Worm (Caenorhabditis elegans) whole organism, L1 larva: ENCODE results near the gene F09E5.12.

Source experiments
- aha-1 ChIP-seq: fragments of 150-350 bp; optimal IDR thresholded peaks from 2 replicates; lab custom pipeline; 2014; ENCODE audit warnings: missing biosample characterization, missing genetic modification characterization
- fkh-10 ChIP-seq: sonication (generic microtip); optimal IDR thresholded peaks from 2 replicates; lab custom pipeline; 2017; ENCODE audit warnings: missing biosample characterization, missing genetic modification reagents, missing genetic modification characterization
- fos-1 ChIP-seq: fragments of 150-350 bp; optimal IDR thresholded peaks from 2 replicates; lab custom pipeline; 2014; ENCODE audit warnings: missing biosample characterization, missing genetic modification characterization
- hpl-2 ChIP-seq: fragments of 150-350 bp; optimal IDR thresholded peaks from 2 replicates; lab custom pipeline; 2014; ENCODE audit warnings: missing biosample characterization, missing genetic modification reagents, missing genetic modification characterization
- lin-13 ChIP-seq: fragments of 150-350 bp; optimal IDR thresholded peaks from 2 replicates; lab custom pipeline; 2014; ENCODE audit warnings: missing biosample characterization, missing genetic modification reagents, missing genetic modification characterization
- nhr-11 ChIP-seq: fragments of 150-350 bp; optimal IDR thresholded peaks from 2 replicates; lab custom pipeline; 2014; ENCODE audit warnings: missing biosample characterization, missing genetic modification characterization
- nhr-12 ChIP-seq: sonication (generic microtip); optimal IDR thresholded peaks from 2 replicates; lab custom pipeline; 2017; ENCODE audit warnings: missing biosample characterization, missing genetic modification characterization
- nhr-90 ChIP-seq: sonication (generic microtip); optimal IDR thresholded peaks from 2 replicates; lab custom pipeline; 2016; ENCODE audit warnings: mild to moderate bottlenecking, missing genetic modification characterization, missing compliant biosample characterization; ENCODE audit not compliant: poor library complexity
- snpc-4 ChIP-seq: fragments of 150-350 bp; optimal IDR thresholded peaks from 2 replicates; lab custom pipeline; 2014; ENCODE audit warnings: missing biosample characterization, missing genetic modification characterization
- snu-23 ChIP-seq: sonication (generic microtip); optimal IDR thresholded peaks from 2 replicates; lab custom pipeline; 2016; ENCODE audit warnings: missing genetic modification characterization, missing compliant biosample characterization
- unc-130 ChIP-seq: fragments of 150-350 bp; optimal IDR thresholded peaks from 2 replicates; lab custom pipeline; 2017; ENCODE audit warnings: missing biosample characterization, missing genetic modification characterization, inconsistent platforms
- unc-62 ChIP-seq: fragments of 150-350 bp; optimal IDR thresholded peaks from 2 replicates; lab custom pipeline; 2014; ENCODE audit warnings: missing biosample characterization, missing genetic modification reagents, missing genetic modification characterization
- ztf-11 ChIP-seq, 2 experiments: sonication (generic microtip); optimal IDR thresholded peaks; 2 replicates each; lab custom pipeline; 2016 to 2017; ENCODE audit warnings: missing genetic modification characterization in 2 of 2, missing biosample characterization in 1 of 2, missing compliant biosample characterization in 1 of 2

DNA sequence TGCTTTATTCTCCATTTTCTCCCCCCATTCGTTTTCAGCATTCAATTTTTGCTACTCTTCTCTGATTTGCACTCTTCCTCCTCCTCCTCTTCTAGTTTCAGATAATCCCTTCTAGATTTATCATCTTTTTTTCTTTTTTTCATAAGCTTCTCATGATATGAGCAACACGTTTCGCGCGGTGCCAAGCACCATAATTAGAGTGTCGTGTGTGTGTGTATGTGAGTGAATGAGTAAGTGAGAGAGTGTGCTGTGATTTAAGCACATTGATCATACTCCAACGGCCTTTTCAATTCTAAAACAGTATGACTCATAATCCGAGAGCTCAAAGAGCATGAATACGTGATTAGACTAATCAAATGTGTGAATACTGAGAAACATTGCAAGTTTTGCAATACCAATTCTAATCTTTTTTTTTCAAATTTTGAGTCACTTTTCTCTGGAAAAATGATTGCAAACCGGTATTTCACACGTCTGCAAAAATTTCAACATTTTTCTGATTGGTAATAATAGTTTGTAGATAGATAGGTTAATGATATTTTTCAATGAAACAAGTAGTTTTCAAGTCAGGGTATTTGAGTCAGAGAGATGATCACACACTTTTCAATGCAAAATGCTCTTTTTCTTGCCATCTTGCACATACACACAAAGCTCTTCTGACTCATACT is 35.0 kb downstream of the F09E5.12 start:
- no peak for TF ChIP-seq snu-23 (GFP tag; lab: Kevin White, UChicago)
- TF ChIP-seq ztf-11 (tag; optimal IDR thresholded peaks at IDR 0.05; lab: Kevin White, UChicago): no peak
- TF ChIP-seq fos-1 (tag; lab: Kevin White, UChicago): peak; percentile 58
- TF ChIP-seq unc-62: no peak
- TF ChIP-seq nhr-12 (tag; lab: Kevin White, UChicago): no peak
- TF ChIP-seq fkh-10 (GFP tag; lab: Kevin White, UChicago): no peak
- no peak for TF ChIP-seq aha-1 (tag; lab: Kevin White, UChicago)
- TF ChIP-seq hpl-2 (GFP tag; lab: Kevin White, UChicago): no peak
- TF ChIP-seq unc-130 (tag; lab: Kevin White, UChicago): no peak
- no peak for TF ChIP-seq nhr-90 (tag; lab: Kevin White, UChicago)
- TF ChIP-seq lin-13: no peak
- TF ChIP-seq nhr-11: no peak
- no peak for TF ChIP-seq snpc-4 (tag; lab: Kevin White, UChicago)
